Worm (Caenorhabditis elegans) whole organism, L4 larva: ENCODE measurements around the gene syx-2.

Experiments
- T20F7.1 ChIP-seq: fragments of 200-800 bp; sonication (Bioruptor generic); optimal IDR thresholded peaks from 2 replicates; lab custom pipeline; 2018; ENCODE audit warnings: mild to moderate bottlenecking, missing genetic modification characterization, missing compliant biosample characterization
- ZK546.5 ChIP-seq, 2 experiments: sonication (generic microtip); optimal IDR thresholded peaks; 2 replicates each; lab custom pipeline; 2017; ENCODE audit warnings: missing biosample characterization in 2 of 2, missing genetic modification characterization in 2 of 2
- fos-1 ChIP-seq: fragments of 150-350 bp; optimal IDR thresholded peaks from 2 replicates; lab custom pipeline; 2014; ENCODE audit warnings: missing biosample characterization, missing genetic modification characterization
- gei-8 ChIP-seq: fragments of 200-800 bp; sonication (Bioruptor generic); optimal IDR thresholded peaks from 2 replicates; lab custom pipeline; 2018; ENCODE audit warnings: mild to moderate bottlenecking, missing genetic modification characterization, missing compliant biosample characterization
- nhr-28 ChIP-seq: fragments of 150-350 bp; optimal IDR thresholded peaks from 2 replicates; lab custom pipeline; 2014; ENCODE audit warnings: missing biosample characterization, missing genetic modification characterization
- unc-62 ChIP-seq, 3 experiments: fragments of 150-350 bp in 1 of 3; sonication (generic microtip); optimal IDR thresholded peaks in 2 of 3; peaks in 1 of 3; 1 replicate in 1 of 3; 2 replicates in 2 of 3; lab custom pipeline; 2014 to 2017; ENCODE audit warnings: missing biosample characterization in 3 of 3, missing genetic modification characterization in 3 of 3, missing genetic modification reagents in 3 of 3, missing genotype in 1 of 3

DNA sequence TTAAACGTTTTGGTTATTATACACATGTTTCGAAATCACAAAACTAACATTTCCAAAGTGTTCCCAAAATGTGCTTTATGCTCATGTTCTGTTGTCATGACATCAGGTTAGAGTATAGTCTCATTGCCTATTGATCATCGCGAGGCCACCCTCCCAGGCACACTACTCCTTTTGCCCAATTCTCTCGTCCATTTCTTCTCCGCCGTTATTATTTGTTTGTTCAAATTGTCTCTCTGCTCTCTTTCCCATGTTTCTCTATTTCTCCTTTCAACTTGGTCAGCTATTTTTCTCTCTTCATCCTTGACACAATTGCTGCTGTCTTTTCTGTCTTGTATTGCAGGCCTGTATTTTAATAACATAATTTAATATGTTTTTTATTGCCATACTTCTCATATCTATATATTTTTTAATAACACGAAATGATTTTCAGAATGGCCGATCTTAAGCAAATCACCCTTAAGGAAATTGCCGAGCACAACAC is 41.6 kb downstream of the syx-2 start, which contains the start of gene cytb-5.1:
- TF ChIP-seq unc-62 (GFP tag; optimal IDR thresholded peaks at IDR 0.05 in 1 of 2; lab: Kevin White, UChicago) = peak in 1 of 2 experiments; percentile 70
- no peak for TF ChIP-seq unc-62 (tag; optimal IDR thresholded peaks at IDR 0.05; lab: Kevin White, UChicago)
- TF ChIP-seq gei-8 (GFP tag; lab: Kevin White, UChicago) = no peak
- TF ChIP-seq ZK546.5 (tag; optimal IDR thresholded peaks at IDR 0.05; lab: Kevin White, UChicago) = no peak
- TF ChIP-seq fos-1 (tag; lab: Kevin White, UChicago) = no peak
- TF ChIP-seq nhr-28 (tag; lab: Kevin White, UChicago) = peak; percentile 94
- no peak for TF ChIP-seq T20F7.1 (GFP tag; lab: Kevin White, UChicago)
